Fruit fly (Drosophila melanogaster) ovary, adult (tissue): Measurements from ENCODE around the gene CG31493.

Experiments used
- CG17801 ChIP-seq: fragments of 200-800 bp; optimal IDR thresholded peaks from 2 replicates; lab custom pipeline; 2019; ENCODE audit warnings: missing biosample characterization, mild to moderate bottlenecking, missing genetic modification characterization, moderate library complexity; ENCODE audit not compliant: partially characterized antibody

CG31493 gene

dm6 chr3R:7102853-7103833, 28.2 kb upstream of the CG31493 start:
- no peak for TF ChIP-seq CG17801

dm6 chr3R:7104308-7104707, 27.1 kb upstream of the CG31493 start:
- TF ChIP-seq CG17801 = no peak

dm6 chr3R:7105503-7106164, 25.7 kb upstream of the CG31493 start:
- TF ChIP-seq CG17801 = no peak

- no peak for TF ChIP-seq CG17801
These were observed 23.4 kb upstream of the CG31493 start for dm6 chr3R:7107713-7108588.

dm6 chr3R:7108589-7109312, 22.6 kb upstream of the CG31493 start:
- peak; percentile 96 for TF ChIP-seq CG17801

dm6 chr3R:7109760-7110303, 21.5 kb upstream of the CG31493 start:
- TF ChIP-seq CG17801 = no peak

- TF ChIP-seq CG17801 = no peak
These were observed 20.0 kb upstream of the CG31493 start for dm6 chr3R:7111206-7111858.

dm6 chr3R:7112977-7113376, 18.4 kb upstream of the CG31493 start:
- no peak for TF ChIP-seq CG17801

- no peak for TF ChIP-seq CG17801
These were observed 14.8 kb upstream of the CG31493 start for dm6 chr3R:7116511-7116910.

dm6 chr3R:7117590-7117989, 13.8 kb upstream of the CG31493 start, which contains the start of gene Mlp84B:
Mlp84B (minus strand) TSS chr3R:7117732.
- no peak for TF ChIP-seq CG17801

dm6 chr3R:7122172-7123072, 8.9 kb upstream of the CG31493 start:
- TF ChIP-seq CG17801 = no peak

- TF ChIP-seq CG17801 = no peak
These were observed 8.2 kb upstream of the CG31493 start for dm6 chr3R:7123073-7123572.

- no peak for TF ChIP-seq CG17801
These were observed 7.7 kb upstream of the CG31493 start for dm6 chr3R:7123699-7124098.
